Worm (Caenorhabditis elegans) whole organism, mixed stage, embryonic: Measurements from ENCODE around the gene srh-206.

ENCODE experiments used
- M03D4.4 ChIP-seq: sonication (generic microtip); optimal IDR thresholded peaks from 2 replicates; lab custom pipeline; 2017; ENCODE audit warnings: mild to moderate bottlenecking, missing genetic modification characterization, missing compliant biosample characterization
- blmp-1 ChIP-seq: fragments of 150-350 bp; optimal IDR thresholded peaks from 2 replicates; lab custom pipeline; 2014; ENCODE audit warnings: missing biosample characterization, missing genetic modification characterization
- ces-1 ChIP-seq: fragments of 150-350 bp; optimal IDR thresholded peaks from 2 replicates; lab custom pipeline; 2014; ENCODE audit warnings: missing biosample characterization, missing genetic modification reagents, missing genetic modification characterization
- drap-1 ChIP-seq: fragments of 200-800 bp; sonication (Bioruptor generic); optimal IDR thresholded peaks from 3 replicates; lab custom pipeline; 2018; ENCODE audit warnings: mild to moderate bottlenecking, missing genetic modification characterization, missing compliant biosample characterization
- lsy-2 ChIP-seq: fragments of 150-350 bp; optimal IDR thresholded peaks from 2 replicates; lab custom pipeline; 2014; ENCODE audit warnings: missing biosample characterization, missing genetic modification characterization
- nhr-2 ChIP-seq: fragments of 150-350 bp; optimal IDR thresholded peaks from 2 replicates; lab custom pipeline; 2014; ENCODE audit warnings: missing biosample characterization, missing genetic modification characterization
- pha-4 ChIP-seq: fragments of 150-350 bp; optimal IDR thresholded peaks from 2 replicates; lab custom pipeline; 2018; ENCODE audit warnings: missing biosample characterization, missing genetic modification reagents, missing genetic modification characterization
- snpc-4 ChIP-seq: fragments of 150-350 bp; optimal IDR thresholded peaks from 2 replicates; lab custom pipeline; 2014; ENCODE audit warnings: missing biosample characterization, missing genetic modification characterization
- sptf-1 ChIP-seq: sonication (generic microtip); optimal IDR thresholded peaks from 2 replicates; lab custom pipeline; 2017; ENCODE audit warnings: mild to moderate bottlenecking, missing genetic modification characterization, moderate library complexity, missing compliant biosample characterization
- unc-39 ChIP-seq: fragments of 150-350 bp; optimal IDR thresholded peaks from 2 replicates; lab custom pipeline; 2014; ENCODE audit warnings: missing biosample characterization, missing genetic modification characterization
- unc-62 ChIP-seq: fragments of 150-350 bp; optimal IDR thresholded peaks from 2 replicates; lab custom pipeline; 2014; ENCODE audit warnings: missing biosample characterization, missing genetic modification reagents, missing genetic modification characterization
- ztf-11 ChIP-seq: fragments of 150-350 bp; optimal IDR thresholded peaks from 2 replicates; lab custom pipeline; 2014; ENCODE audit warnings: missing biosample characterization, missing genetic modification characterization

- TF ChIP-seq nhr-2 (tag; lab: Kevin White, UChicago) (no peak), unc-39 (tag; lab: Kevin White, UChicago) (no peak), ztf-11 (tag; lab: Kevin White, UChicago) (no peak), blmp-1 (tag; lab: Kevin White, UChicago) (no peak), pha-4 (tag; lab: Kevin White, UChicago) (no peak), ces-1 (no peak), lsy-2 (tag; lab: Kevin White, UChicago) (no peak), snpc-4 (tag; lab: Kevin White, UChicago) (no peak), sptf-1 (no peak), M03D4.4 (tag; lab: Kevin White, UChicago) (no peak), drap-1 (no peak), unc-62 (GFP tag; lab: Kevin White, UChicago) (no peak)
Measured at ce11 chrV:16980368-16980767, 25.7 kb upstream of the srh-206 start, which contains the start of gene srz-54.
